Fruit fly (Drosophila melanogaster) whole organism, embryonic: ENCODE measurements around the gene Fum1.
A peak's percentile ranks its signal among the peaks of the same experiment; 100 is the strongest.

ENCODE experiments used
- Bgb ChIP-seq: fragments of 200-800 bp; sonication (Bioruptor generic); IDR thresholded peaks from 2 replicates; pipeline ENCODE4 v1.3.6; 2022; ENCODE audit warnings: missing biosample characterization, missing genetic modification characterization; ENCODE audit not compliant: partially characterized antibody
- CG10959 ChIP-seq: fragments of 200-800 bp; sonication (Bioruptor generic); IDR thresholded peaks from 2 replicates; pipeline ENCODE4 v1.3.6; 2022; ENCODE audit warnings: missing biosample characterization, missing genetic modification characterization
- CG11398 ChIP-seq: fragments of 200-800 bp; sonication (Bioruptor generic); optimal IDR thresholded peaks from 2 replicates; lab custom pipeline; 2016; ENCODE audit warnings: missing biosample characterization, missing genetic modification characterization
- CG12155 ChIP-seq: fragments of 200-800 bp; sonication (Bioruptor generic); optimal IDR thresholded peaks from 3 replicates; lab custom pipeline; 2016; ENCODE audit warnings: missing biosample characterization, missing genetic modification characterization
- CG13775 ChIP-seq: fragments of 200-800 bp; sonication (Bioruptor generic); optimal IDR thresholded peaks from 3 replicates; lab custom pipeline; 2017; ENCODE audit warnings: missing biosample characterization, mild to moderate bottlenecking, missing genetic modification characterization
- CG1603 ChIP-seq: fragments of 200-800 bp; sonication (Bioruptor generic); optimal IDR thresholded peaks from 2 replicates; lab custom pipeline; 2019; ENCODE audit warnings: missing biosample characterization, mild to moderate bottlenecking, missing genetic modification characterization, moderate library complexity
- CG16813 ChIP-seq: fragments of 200-800 bp; sonication (Bioruptor generic); IDR thresholded peaks from 3 replicates; pipeline ENCODE4 v1.3.6; 2022; ENCODE audit warnings: missing biosample characterization, missing genetic modification characterization; ENCODE audit not compliant: partially characterized antibody
- CG17361 ChIP-seq: fragments of 200-800 bp; sonication (Bioruptor generic); IDR thresholded peaks from 3 replicates; pipeline ENCODE4 v1.3.6; 2022; ENCODE audit warnings: missing biosample characterization, missing genetic modification characterization
- CG17802 ChIP-seq: fragments of 200-800 bp; sonication (Bioruptor generic); optimal IDR thresholded peaks from 2 replicates; lab custom pipeline; 2018; ENCODE audit warnings: missing biosample characterization, mild to moderate bottlenecking, missing genetic modification characterization, moderate library complexity
- CG1792 ChIP-seq: fragments of 200-800 bp; sonication (Bioruptor generic); optimal IDR thresholded peaks from 2 replicates; lab custom pipeline; 2016; ENCODE audit warnings: missing biosample characterization, missing genetic modification characterization
- CG30403 ChIP-seq: fragments of 200-800 bp; sonication (Bioruptor generic); optimal IDR thresholded peaks from 3 replicates; lab custom pipeline; 2016; ENCODE audit warnings: missing biosample characterization, missing genetic modification characterization
- CG30431 ChIP-seq: fragments of 200-800 bp; sonication (Bioruptor generic); optimal IDR thresholded peaks from 2 replicates; lab custom pipeline; 2017; ENCODE audit warnings: missing biosample characterization, missing genetic modification characterization
- CG34224 ChIP-seq: fragments of 200-800 bp; sonication (Bioruptor generic); IDR thresholded peaks from 3 replicates; pipeline ENCODE4 v1.3.6; 2022; ENCODE audit warnings: missing biosample characterization, missing genetic modification characterization; ENCODE audit not compliant: partially characterized antibody
- CG3847 ChIP-seq: fragments of 200-800 bp; sonication (Bioruptor generic); IDR thresholded peaks from 2 replicates; pipeline ENCODE4 v1.3.6; 2022; ENCODE audit warnings: missing biosample characterization, missing genetic modification characterization
- CG4282 ChIP-seq: fragments of 200-800 bp; sonication (Bioruptor generic); optimal IDR thresholded peaks from 2 replicates; lab custom pipeline; 2016; ENCODE audit warnings: missing biosample characterization, missing genetic modification characterization
- CG6689 ChIP-seq: fragments of 200-800 bp; sonication (Bioruptor generic); IDR thresholded peaks from 2 replicates; pipeline ENCODE4 v1.3.6; 2022; ENCODE audit warnings: missing biosample characterization, missing genetic modification characterization
- CG6765 ChIP-seq: fragments of 200-800 bp; sonication (Bioruptor generic); optimal IDR thresholded peaks from 3 replicates; lab custom pipeline; 2017; ENCODE audit warnings: missing biosample characterization, mild to moderate bottlenecking, missing genetic modification characterization
- CG7839 ChIP-seq: fragments of 200-800 bp; sonication (Bioruptor generic); optimal IDR thresholded peaks from 3 replicates; lab custom pipeline; 2018; ENCODE audit warnings: missing biosample characterization, mild to moderate bottlenecking, missing genetic modification characterization, moderate library complexity
- CHES-1-like ChIP-seq: fragments of 200-800 bp; sonication (Bioruptor generic); optimal IDR thresholded peaks from 2 replicates; lab custom pipeline; 2016; ENCODE audit warnings: missing biosample characterization, missing genetic modification characterization
- Deaf1 ChIP-seq: fragments of 200-800 bp; optimal IDR thresholded peaks from 3 replicates; lab custom pipeline; 2019; ENCODE audit warnings: missing biosample characterization, mild to moderate bottlenecking, missing genetic modification characterization, moderate library complexity
- Dref ChIP-seq: fragments of 200-800 bp; sonication (Bioruptor generic); IDR thresholded peaks from 2 replicates; pipeline ENCODE4 v1.3.6; 2022; ENCODE audit warnings: missing biosample characterization, missing genetic modification characterization
- HHEX ChIP-seq: fragments of 200-800 bp; sonication (Bioruptor generic); optimal IDR thresholded peaks from 3 replicates; lab custom pipeline; 2017; ENCODE audit warnings: missing biosample characterization, mild to moderate bottlenecking, missing genetic modification characterization, missing genetic modification reagents
- Kr ChIP-seq: fragments of 200-800 bp; sonication (Bioruptor generic); optimal IDR thresholded peaks from 2 replicates; lab custom pipeline; 2017; ENCODE audit warnings: missing biosample characterization, mild to moderate bottlenecking, missing genetic modification characterization
- MESR4 ChIP-seq: fragments of 200-800 bp; sonication (Bioruptor generic); optimal IDR thresholded peaks from 2 replicates; lab custom pipeline; 2018; ENCODE audit warnings: missing biosample characterization, mild to moderate bottlenecking, missing genetic modification characterization, moderate library complexity
- Max ChIP-seq: fragments of 200-800 bp; sonication (Bioruptor generic); optimal IDR thresholded peaks from 2 replicates; lab custom pipeline; 2016; ENCODE audit warnings: missing biosample characterization, mild to moderate bottlenecking, missing genetic modification characterization
- Nf-YC ChIP-seq: fragments of 200-800 bp; optimal IDR thresholded peaks from 3 replicates; lab custom pipeline; 2019; ENCODE audit warnings: missing biosample characterization, mild to moderate bottlenecking, missing genetic modification characterization, moderate library complexity
- Optix ChIP-seq: fragments of 200-800 bp; sonication (Bioruptor generic); IDR thresholded peaks from 3 replicates; pipeline ENCODE4 v1.3.6; 2022; ENCODE audit warnings: missing biosample characterization, missing genetic modification characterization
- Six4 ChIP-seq: fragments of 200-800 bp; sonication (Bioruptor generic); optimal IDR thresholded peaks from 2 replicates; lab custom pipeline; 2016; ENCODE audit warnings: missing biosample characterization, missing genetic modification characterization
- Sox102F ChIP-seq: fragments of 200-800 bp; sonication (Bioruptor generic); optimal IDR thresholded peaks from 2 replicates; lab custom pipeline; 2018; ENCODE audit warnings: missing biosample characterization, mild to moderate bottlenecking, missing genetic modification characterization, moderate library complexity
- Sry-δ ChIP-seq: fragments of 200-800 bp; sonication (Bioruptor generic); optimal IDR thresholded peaks from 2 replicates; lab custom pipeline; 2016; ENCODE audit warnings: missing biosample characterization, missing genetic modification characterization
- Xrp1 ChIP-seq: fragments of 200-800 bp; sonication (Bioruptor generic); IDR thresholded peaks from 2 replicates; pipeline ENCODE4 v1.3.6; 2022; ENCODE audit warnings: missing biosample characterization, missing genetic modification characterization
- abd-A ChIP-seq: fragments of 200-800 bp; sonication (Bioruptor generic); optimal IDR thresholded peaks from 3 replicates; lab custom pipeline; 2019; ENCODE audit warnings: missing biosample characterization, mild to moderate bottlenecking, missing genetic modification characterization, moderate library complexity
- ato ChIP-seq: fragments of 200-800 bp; sonication (Bioruptor generic); IDR thresholded peaks from 2 replicates; pipeline ENCODE4 v1.3.6; 2022; ENCODE audit warnings: missing biosample characterization, missing genetic modification characterization; ENCODE audit not compliant: partially characterized antibody
- cg ChIP-seq: fragments of 200-800 bp; sonication (Bioruptor generic); optimal IDR thresholded peaks from 3 replicates; lab custom pipeline; 2019; ENCODE audit warnings: missing biosample characterization, mild to moderate bottlenecking, missing genetic modification characterization, moderate library complexity
- croc ChIP-seq: fragments of 200-800 bp; sonication (Bioruptor generic); conservative IDR thresholded peaks from 3 replicates; pipeline ENCODE4 v1.3.6; 2022; ENCODE audit warnings: missing biosample characterization, missing genetic modification characterization
- crp ChIP-seq, 2 experiments: fragments of 200-800 bp; sonication (Bioruptor generic); optimal IDR thresholded peaks; 2 replicates in 1 of 2; 3 replicates in 1 of 2; lab custom pipeline; 2017; ENCODE audit warnings: missing biosample characterization in 2 of 2, missing genetic modification characterization in 2 of 2, mild to moderate bottlenecking in 1 of 2, moderate library complexity in 1 of 2
- dysf ChIP-seq: fragments of 200-800 bp; sonication (Bioruptor generic); IDR thresholded peaks from 3 replicates; pipeline ENCODE4 v1.3.6; 2022; ENCODE audit warnings: missing biosample characterization, missing genetic modification characterization
- ewg ChIP-seq: fragments of 200-800 bp; sonication (Bioruptor generic); optimal IDR thresholded peaks from 3 replicates; lab custom pipeline; 2017; ENCODE audit warnings: mild to moderate bottlenecking, missing biosample characterization, missing genetic modification reagents, missing genetic modification characterization
- gcm2 ChIP-seq: fragments of 200-800 bp; sonication (Bioruptor generic); optimal IDR thresholded peaks from 2 replicates; lab custom pipeline; 2016; ENCODE audit warnings: missing biosample characterization, missing genetic modification characterization
- inv ChIP-seq: fragments of 200-800 bp; sonication (Bioruptor generic); IDR thresholded peaks from 2 replicates; pipeline ENCODE4 v1.3.6; 2022; ENCODE audit warnings: missing biosample characterization, missing genetic modification characterization; ENCODE audit not compliant: partially characterized antibody
- lola ChIP-seq, 3 experiments: fragments of >200 bp in 2 of 3; fragments of 200-800 bp in 1 of 3; sonication (Bioruptor generic) in 1 of 3; optimal IDR thresholded peaks; 2 replicates each; lab custom pipeline; 2017 to 2019; ENCODE audit warnings: missing biosample characterization in 3 of 3, missing genetic modification characterization in 3 of 3, mild to moderate bottlenecking in 1 of 3, moderate library complexity in 1 of 3
- maf-S ChIP-seq: fragments of 200-800 bp; sonication (Bioruptor generic); optimal IDR thresholded peaks from 2 replicates; lab custom pipeline; 2016; ENCODE audit warnings: missing biosample characterization, missing genetic modification characterization
- odd ChIP-seq: fragments of 200-800 bp; sonication (Bioruptor generic); optimal IDR thresholded peaks from 2 replicates; lab custom pipeline; 2017; ENCODE audit warnings: missing biosample characterization, mild to moderate bottlenecking, missing genetic modification characterization
- sd ChIP-seq: fragments of 200-800 bp; sonication (Bioruptor generic); optimal IDR thresholded peaks from 3 replicates; lab custom pipeline; 2018; ENCODE audit warnings: missing biosample characterization, mild to moderate bottlenecking, missing genetic modification characterization, moderate library complexity
- seq ChIP-seq: fragments of 200-800 bp; sonication (Bioruptor generic); IDR thresholded peaks from 2 replicates; pipeline ENCODE4 v1.3.6; 2022; ENCODE audit warnings: missing biosample characterization, missing genetic modification characterization
- tna ChIP-seq: fragments of 200-800 bp; sonication (Bioruptor generic); IDR thresholded peaks from 2 replicates; pipeline ENCODE4 v1.3.6; 2022; ENCODE audit warnings: missing biosample characterization, missing genetic modification characterization; ENCODE audit not compliant: partially characterized antibody
- usp ChIP-seq: fragments of >200 bp; optimal IDR thresholded peaks from 2 replicates; lab custom pipeline; 2017; ENCODE audit warnings: missing biosample characterization, missing genetic modification characterization
- wek ChIP-seq: fragments of 200-800 bp; sonication (Bioruptor generic); optimal IDR thresholded peaks from 3 replicates; lab custom pipeline; 2018; ENCODE audit warnings: missing biosample characterization, mild to moderate bottlenecking, missing genetic modification characterization, moderate library complexity

Fum1 gene

dm6 chrX:6673637-6674487 lies 4.4 kb upstream of the Fum1 start, which contains the start of the genes CG3198 and Mcm6 (continued):
- no peak for TF ChIP-seq maf-S (GFP tag; lab: Kevin White, UChicago)
- no peak for TF ChIP-seq croc (GFP tag; lab: Robert Waterston, UW)
- TF ChIP-seq CG13775 (GFP tag; lab: Kevin White, UChicago): peak; percentile 1
- 0 out of 2 replicates have a peak, but pooled peaks have one; percentile 16 for TF ChIP-seq CG6689 (GFP tag; lab: Robert Waterston, UW)
- no peak for TF ChIP-seq usp (GFP tag; lab: Kevin White, UChicago)
- no peak for TF ChIP-seq CHES-1-like (GFP tag; lab: Kevin White, UChicago)
- TF ChIP-seq CG4282 (GFP tag; lab: Kevin White, UChicago): no peak
- peak in 1 of 2 experiments; percentile 28 for TF ChIP-seq crp (GFP tag; optimal IDR thresholded peaks at IDR 0.05; lab: Kevin White, UChicago)
- no peak for TF ChIP-seq Max
- no peak for TF ChIP-seq CG17361
- TF ChIP-seq Sox102F (GFP tag; lab: Kevin White, UChicago): no peak
- TF ChIP-seq ewg: no peak
- peak; percentile 81 for TF ChIP-seq MESR4 (GFP tag; lab: Kevin White, UChicago)
- no peak for TF ChIP-seq dysf (GFP tag; lab: Robert Waterston, UW)
- no peak for TF ChIP-seq cg (GFP tag; lab: Kevin White, UChicago)
- no peak for TF ChIP-seq CG11398 (GFP tag; lab: Kevin White, UChicago)
- TF ChIP-seq CG30403 (GFP tag; lab: Kevin White, UChicago): peak; percentile 11
- no peak for TF ChIP-seq CG10959 (GFP tag; lab: Robert Waterston, UW)
- no peak for TF ChIP-seq odd
- TF ChIP-seq CG1792: no peak
- no peak for TF ChIP-seq HHEX (GFP tag; lab: Kevin White, UChicago)
- TF ChIP-seq CG7839 (tag; lab: Kevin White, UChicago): no peak
- TF ChIP-seq ato (GFP tag; lab: Robert Waterston, UW): peak; percentile 44; the same call in 1 of the 2 replicates
- no peak for TF ChIP-seq CG30431
- TF ChIP-seq wek (GFP tag; lab: Kevin White, UChicago): no peak
- TF ChIP-seq CG16813 (GFP tag; lab: Robert Waterston, UW): peak; percentile 54
- no peak for TF ChIP-seq CG6765 (GFP tag; lab: Kevin White, UChicago)
- no peak for TF ChIP-seq Xrp1 (GFP tag; lab: Robert Waterston, UW)
- TF ChIP-seq Deaf1 (tag; lab: Kevin White, UChicago): no peak
- TF ChIP-seq sd (tag; lab: Kevin White, UChicago): no peak
- TF ChIP-seq lola (GFP tag; optimal IDR thresholded peaks at IDR 0.05; lab: Kevin White, UChicago): no peak
- TF ChIP-seq Kr (GFP tag; lab: Kevin White, UChicago): no peak
- TF ChIP-seq Bgb: peak; percentile 52; the same call in 1 of the 2 replicates
- TF ChIP-seq gcm2 (GFP tag; lab: Kevin White, UChicago): no peak
- no peak for TF ChIP-seq Six4 (GFP tag; lab: Kevin White, UChicago)
- TF ChIP-seq inv (GFP tag; lab: Robert Waterston, UW): peak; percentile 50; the same call in 1 of the 2 replicates
- no peak for TF ChIP-seq CG1603 (tag; lab: Kevin White, UChicago)
- peak; percentile 77 for TF ChIP-seq CG34224 (GFP tag; lab: Robert Waterston, UW)
- TF ChIP-seq Nf-YC: peak; percentile 12
- TF ChIP-seq CG17802 (tag; lab: Kevin White, UChicago): no peak
- no peak for TF ChIP-seq abd-A (tag; lab: Kevin White, UChicago)
- TF ChIP-seq tna (GFP tag; lab: Robert Waterston, UW): 0 out of 2 replicates have a peak, but pooled peaks have one; percentile 42
- peak; percentile 15 for TF ChIP-seq Sry-δ
- TF ChIP-seq CG3847 (GFP tag; lab: Robert Waterston, UW): peak; percentile 66
- TF ChIP-seq seq (GFP tag; lab: Robert Waterston, UW): no peak
- no peak for TF ChIP-seq CG12155 (GFP tag; lab: Kevin White, UChicago)
- no peak for TF ChIP-seq Optix
- TF ChIP-seq Dref (GFP tag; lab: Robert Waterston, UW): peak; percentile 68
